Worm (Caenorhabditis elegans) whole organism, young adult: Measurements from ENCODE around the gene gly-6.

Experiments used
- F39B2.1 ChIP-seq: fragments of 200-800 bp; sonication (Bioruptor generic); IDR thresholded peaks from 2 replicates; pipeline ENCODE4 v1.3.6; 2022; ENCODE audit warnings: missing genetic modification reagents, missing genetic modification characterization, missing compliant biosample characterization
- ama-1 ChIP-seq, 3 experiments: fragments of 150-350 bp in 1 of 3; sonication (generic microtip) in 2 of 3; optimal IDR thresholded peaks; 2 replicates each; lab custom pipeline; 2014 to 2018; ENCODE audit warnings: missing biosample characterization in 2 of 3, missing genetic modification characterization in 2 of 3, missing genetic modification reagents in 2 of 3
- bed-1 ChIP-seq: fragments of 200-800 bp; sonication (Bioruptor generic); IDR thresholded peaks from 2 replicates; pipeline ENCODE4 v1.3.6; 2022; ENCODE audit warnings: missing genetic modification reagents, missing genetic modification characterization, missing compliant biosample characterization
- dpff-1 ChIP-seq: sonication (generic microtip); optimal IDR thresholded peaks from 2 replicates; lab custom pipeline; 2017; ENCODE audit warnings: mild to moderate bottlenecking, missing genetic modification characterization, missing compliant biosample characterization
- lin-40 ChIP-seq: sonication (generic microtip); optimal IDR thresholded peaks from 2 replicates; lab custom pipeline; 2016; ENCODE audit warnings: missing genetic modification characterization, mild to moderate bottlenecking, missing compliant biosample characterization, missing genotype, missing genetic modification reagents
- lsy-27 ChIP-seq: sonication (generic microtip); optimal IDR thresholded peaks from 2 replicates; lab custom pipeline; 2017; ENCODE audit warnings: missing genetic modification characterization, mild to moderate bottlenecking, missing compliant biosample characterization, antibody characterized with exemption, missing genotype, borderline replicate concordance; ENCODE audit not compliant: insufficient read depth
- unc-130 ChIP-seq: sonication (generic microtip); optimal IDR thresholded peaks from 2 replicates; lab custom pipeline; 2016; ENCODE audit warnings: missing genetic modification reagents, missing genetic modification characterization, missing compliant biosample characterization

- TF ChIP-seq dpff-1 (tag; lab: Kevin White, UChicago) (peak; percentile 84), unc-130 (GFP tag; lab: Kevin White, UChicago) (peak; percentile 4), F39B2.1 (no peak), lin-40 (tag; lab: Kevin White, UChicago) (peak; percentile 99), ama-1 (optimal IDR thresholded peaks at IDR 0.05; lab: Kevin White, UChicago) (no peak), ama-1 (GFP tag; optimal IDR thresholded peaks at IDR 0.05; lab: Kevin White, UChicago) (no peak), bed-1 (0 out of 2 replicates have a peak, but pooled peaks have one; percentile 20), lsy-27 (tag; lab: Kevin White, UChicago) (no peak)
Observed at ce11 chrIII:4281955-4282618, 48.9 kb downstream of the gly-6 start.
